Fruit fly (Drosophila melanogaster): ENCODE results near the gene CG15258.
A peak's percentile ranks its signal among the peaks of the same experiment; 100 is the strongest.

CG15258 gene

DNA sequence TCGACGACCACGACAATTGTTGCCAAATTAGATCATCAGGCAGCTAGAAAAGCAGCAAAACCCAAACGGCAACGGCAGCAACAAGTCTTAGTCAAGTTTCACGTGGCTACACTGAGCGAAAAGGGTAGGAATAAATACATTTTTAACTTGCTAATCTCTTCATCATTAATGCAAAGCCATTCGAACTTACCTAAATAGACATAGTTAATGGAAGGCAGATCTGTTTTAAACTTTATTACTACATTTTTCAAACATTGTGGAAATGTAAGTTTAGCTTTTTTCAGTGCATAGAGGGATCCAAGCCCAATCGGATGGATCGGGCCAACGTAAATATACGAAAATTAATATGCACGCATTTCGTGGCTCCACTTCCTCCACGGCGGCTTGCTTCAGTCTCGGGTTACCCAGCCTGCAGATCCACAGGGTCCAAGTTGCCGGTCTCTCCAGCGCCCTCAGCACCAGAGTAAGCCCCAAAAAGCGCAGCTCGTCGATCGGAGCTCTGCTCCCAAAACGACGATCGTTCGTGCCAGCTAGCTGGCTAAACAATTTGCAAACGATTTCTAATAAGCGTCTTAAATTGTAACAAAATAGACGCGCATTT is 24.1 kb downstream of the CG15258 start (continued):
- 0 out of 3 replicates have a peak, but pooled peaks have one; percentile 29 for TF ChIP-seq row (GFP tag; IDR thresholded peaks at IDR 0.05)
- TF ChIP-seq Nf-YB (GFP tag; optimal IDR thresholded peaks at IDR 0.05), result no peak
- TF ChIP-seq ci (GFP tag; IDR thresholded peaks at IDR 0.05), result 0 out of 3 replicates have a peak, but pooled peaks have one; percentile 49
- no peak for TF ChIP-seq NK7.1 (GFP tag; optimal IDR thresholded peaks at IDR 0.05)
- TF ChIP-seq wdn (GFP tag; IDR thresholded peaks at IDR 0.05), result no peak
- TF ChIP-seq br (optimal IDR thresholded peaks at IDR 0.05), result no peak
- no peak for TF ChIP-seq CG7786 (GFP tag; optimal IDR thresholded peaks at IDR 0.05)
- TF ChIP-seq CG7271 (tag; optimal IDR thresholded peaks at IDR 0.05), result no peak
- TF ChIP-seq CG32772 (GFP tag; IDR thresholded peaks at IDR 0.05), result 0 out of 2 replicates have a peak, but pooled peaks have one; percentile 5
- TF ChIP-seq CG4328 (GFP tag; optimal IDR thresholded peaks at IDR 0.05), result no peak
- no peak for TF ChIP-seq cato (GFP tag; optimal IDR thresholded peaks at IDR 0.05; ENCODE audit: borderline replicate concordance)
- peak; percentile 40 for TF ChIP-seq phol (tag; optimal IDR thresholded peaks at IDR 0.05)
- no peak for TF ChIP-seq CG10565 (GFP tag; optimal IDR thresholded peaks at IDR 0.05)
- TF ChIP-seq klu (GFP tag; IDR thresholded peaks at IDR 0.05), result no peak
- peak; percentile 27 for TF ChIP-seq CG4424 (GFP tag; optimal IDR thresholded peaks at IDR 0.05)
- TF ChIP-seq CG16813 (GFP tag; IDR thresholded peaks at IDR 0.05; ENCODE audit: partially characterized antibody), result no peak
- peak; percentile 51 for TF ChIP-seq Ptx1 (GFP tag; IDR thresholded peaks at IDR 0.05)
- TF ChIP-seq CG12942 (GFP tag; optimal IDR thresholded peaks at IDR 0.05), result no peak
- no peak for TF ChIP-seq CG3726 (GFP tag; IDR thresholded peaks at IDR 0.05)
- TF ChIP-seq unpg (GFP tag; optimal IDR thresholded peaks at IDR 0.05), result peak; percentile 57
- TF ChIP-seq dm (GFP tag; optimal IDR thresholded peaks at IDR 0.05), result no peak
- TF ChIP-seq BEAF-32 (GFP tag; optimal IDR thresholded peaks at IDR 0.05), result no peak
- TF ChIP-seq Mad (GFP tag; optimal IDR thresholded peaks at IDR 0.05), result no peak
- TF ChIP-seq CG33213 (GFP tag; optimal IDR thresholded peaks at IDR 0.05), result no peak
- TF ChIP-seq lilli (GFP tag; optimal IDR thresholded peaks at IDR 0.05), result no peak
- no peak for TF ChIP-seq CG8290 (GFP tag; optimal IDR thresholded peaks at IDR 0.05)
- peak in 1 of 2 experiments; percentile 33 for TF ChIP-seq CG8290 (tag; optimal IDR thresholded peaks at IDR 0.05)
- TF ChIP-seq onecut (GFP tag; IDR thresholded peaks at IDR 0.05), result no peak
- no peak for TF ChIP-seq CG5245 (GFP tag; optimal IDR thresholded peaks at IDR 0.05)
- TF ChIP-seq CG18476 (GFP tag; optimal IDR thresholded peaks at IDR 0.05), result no peak
- no peak for TF ChIP-seq schlank (tag; optimal IDR thresholded peaks at IDR 0.05)
- no peak for TF ChIP-seq ap (GFP tag; IDR thresholded peaks at IDR 0.05)
- TF ChIP-seq bab2 (GFP tag; optimal IDR thresholded peaks at IDR 0.05), result no peak
- no peak for TF ChIP-seq da (GFP tag; optimal IDR thresholded peaks at IDR 0.05)
- TF ChIP-seq CG10274 (GFP tag; optimal IDR thresholded peaks at IDR 0.05), result no peak
- no peak for TF ChIP-seq CG18764 (GFP tag; optimal IDR thresholded peaks at IDR 0.05)
- no peak for TF ChIP-seq CG8924 (tag; optimal IDR thresholded peaks at IDR 0.05)
- no peak for TF ChIP-seq hth (optimal IDR thresholded peaks at IDR 0.05)
- no peak for TF ChIP-seq Bdp1 (GFP tag; optimal IDR thresholded peaks at IDR 0.05)
- no peak for TF ChIP-seq scrt (GFP tag; optimal IDR thresholded peaks at IDR 0.05)
- TF ChIP-seq wek (GFP tag; optimal IDR thresholded peaks at IDR 0.05), result no peak
- TF ChIP-seq chinmo (GFP tag; IDR thresholded peaks at IDR 0.05; ENCODE audit: partially characterized antibody), result no peak
- no peak for TF ChIP-seq emc (GFP tag; optimal IDR thresholded peaks at IDR 0.05)
- TF ChIP-seq Mes4 (GFP tag; optimal IDR thresholded peaks at IDR 0.05), result no peak
- no peak for TF ChIP-seq trh (GFP tag; optimal IDR thresholded peaks at IDR 0.05)
- no peak for TF ChIP-seq Dip3 (GFP tag; optimal IDR thresholded peaks at IDR 0.05)
- no peak for TF ChIP-seq Fer2 (tag; optimal IDR thresholded peaks at IDR 0.05)
- no peak for TF ChIP-seq Spps (tag; optimal IDR thresholded peaks at IDR 0.05)
- TF ChIP-seq CG32532 (GFP tag; IDR thresholded peaks at IDR 0.05), result peak; percentile 38; the same call in 1 of the 2 replicates
- no peak for TF ChIP-seq CG14860 (GFP tag; IDR thresholded peaks at IDR 0.05; ENCODE audit: partially characterized antibody)
- no peak for TF ChIP-seq CG9817 (tag; optimal IDR thresholded peaks at IDR 0.05)
- TF ChIP-seq ftz-f1 (GFP tag; optimal IDR thresholded peaks at IDR 0.05), result no peak
